Worm (Caenorhabditis elegans): ENCODE results near the gene Y37E11AL.9.

ce11 chrIV:3722690-3723089 is 22.2 kb upstream of the Y37E11AL.9 start, which contains the start of gene Y37E11AM.4:
- TF ChIP-seq ceh-24 (tag; optimal IDR thresholded peaks at IDR 0.05) (no peak), tbx-2 (tag; optimal IDR thresholded peaks at IDR 0.05) (no peak), ref-2 (tag; optimal IDR thresholded peaks at IDR 0.05) (no peak), sox-2 (GFP tag; IDR thresholded peaks at IDR 0.05) (no peak), unc-3 (GFP tag; conservative IDR thresholded peaks at IDR 0.05) (no peak), unc-3 (tag; optimal IDR thresholded peaks at IDR 0.05) (no peak), ztf-16 (tag; optimal IDR thresholded peaks at IDR 0.05) (no peak), lim-6 (tag; optimal IDR thresholded peaks at IDR 0.05) (no peak), unc-55 (GFP tag; optimal IDR thresholded peaks at IDR 0.05) (no peak), sox-4 (tag; optimal IDR thresholded peaks at IDR 0.05) (no peak)

All from whole organism, late embryonic.